Worm (Caenorhabditis elegans) whole organism, L4/young adult: ENCODE data around the gene ddn-3.

Experiments used
- W03F9.2 ChIP-seq: fragments of 150-350 bp; optimal IDR thresholded peaks from 2 replicates; lab custom pipeline; 2014; ENCODE audit warnings: missing biosample characterization, missing genetic modification characterization
- dao-5 ChIP-seq: sonication (generic microtip); optimal IDR thresholded peaks from 2 replicates; lab custom pipeline; 2016; ENCODE audit warnings: missing genotype, missing genetic modification characterization, moderate library complexity, missing compliant biosample characterization
- him-1 ChIP-seq: sonication (generic microtip); optimal IDR thresholded peaks from 2 replicates; lab custom pipeline; 2016; ENCODE audit warnings: missing genotype, missing genetic modification reagents, missing genetic modification characterization, missing compliant biosample characterization

ddn-3 gene

ce11 chrV:14268616-14269015, 42.4 kb downstream of the ddn-3 start, which contains the start of gene F40G12.4:
Gene F40G12.4, minus strand, starts transcription at chrV:14268716.
- TF ChIP-seq W03F9.2 (tag; lab: Kevin White, UChicago) (no peak), him-1 (tag; lab: Kevin White, UChicago) (no peak), dao-5 (tag; lab: Kevin White, UChicago) (no peak)

- no peak for TF ChIP-seq dao-5 (tag; lab: Kevin White, UChicago)
- no peak for TF ChIP-seq W03F9.2 (tag; lab: Kevin White, UChicago)
- TF ChIP-seq him-1 (tag; lab: Kevin White, UChicago) = no peak
Measured at ce11 chrV:14267326-14267942, 43.6 kb downstream of the ddn-3 start.

ce11 chrV:14260831-14261230, 50.2 kb downstream of the ddn-3 start, which contains the start of gene F40G12.2:
Gene F40G12.2, minus strand, starts transcription at chrV:14260931.
- no peak for TF ChIP-seq him-1 (tag; lab: Kevin White, UChicago)
- no peak for TF ChIP-seq dao-5 (tag; lab: Kevin White, UChicago)
- TF ChIP-seq W03F9.2 (tag; lab: Kevin White, UChicago) = no peak
